Fruit fly (Drosophila melanogaster) whole organism, embryonic: ENCODE data around the gene Reg-2.

Experiments
- Antp ChIP-seq: fragments of 200-800 bp; sonication (Bioruptor generic); optimal IDR thresholded peaks from 3 replicates; lab custom pipeline; 2016; ENCODE audit warnings: missing biosample characterization, missing genetic modification characterization
- Blimp-1 ChIP-seq: fragments of 200-800 bp; sonication (Bioruptor generic); optimal IDR thresholded peaks from 3 replicates; lab custom pipeline; 2018; ENCODE audit warnings: missing biosample characterization, missing genetic modification characterization, mild to moderate bottlenecking, moderate library complexity, missing genetic modification reagents
- Bteb2 ChIP-seq: fragments of 200-800 bp; sonication (Bioruptor generic); optimal IDR thresholded peaks from 2 replicates; lab custom pipeline; 2016; ENCODE audit warnings: missing biosample characterization, missing genetic modification characterization
- CG11247 ChIP-seq: fragments of 200-800 bp; sonication (Bioruptor generic); IDR thresholded peaks from 2 replicates; pipeline ENCODE4 v1.3.6; 2022; ENCODE audit warnings: missing biosample characterization, missing genetic modification characterization
- CG11696 ChIP-seq: fragments of 200-800 bp; sonication (Bioruptor generic); IDR thresholded peaks from 2 replicates; pipeline ENCODE4 v1.3.6; 2022; ENCODE audit warnings: missing biosample characterization, missing genetic modification characterization
- CG12659 ChIP-seq: fragments of 200-800 bp; sonication (Bioruptor generic); optimal IDR thresholded peaks from 3 replicates; lab custom pipeline; 2017; ENCODE audit warnings: mild to moderate bottlenecking, missing biosample characterization, missing genetic modification reagents, missing genetic modification characterization
- CG12744 ChIP-seq: fragments of 200-800 bp; sonication (Bioruptor generic); optimal IDR thresholded peaks from 2 replicates; lab custom pipeline; 2016; ENCODE audit warnings: missing biosample characterization, missing genetic modification characterization
- CG14050 ChIP-seq: fragments of 200-800 bp; sonication (Bioruptor generic); IDR thresholded peaks from 3 replicates; pipeline ENCODE4 v1.3.6; 2022; ENCODE audit warnings: missing biosample characterization, missing genetic modification characterization
- CG14710 ChIP-seq: fragments of 200-800 bp; sonication (Bioruptor generic); optimal IDR thresholded peaks from 3 replicates; lab custom pipeline; 2019; ENCODE audit warnings: missing biosample characterization, mild to moderate bottlenecking, missing genetic modification characterization, moderate library complexity
- CG15696 ChIP-seq: fragments of 200-800 bp; sonication (Bioruptor generic); optimal IDR thresholded peaks from 2 replicates; lab custom pipeline; 2019; ENCODE audit warnings: missing biosample characterization, mild to moderate bottlenecking, missing genetic modification characterization, moderate library complexity
- CG1602 ChIP-seq: fragments of 200-800 bp; sonication (Bioruptor generic); optimal IDR thresholded peaks from 3 replicates; lab custom pipeline; 2016; ENCODE audit warnings: missing biosample characterization, missing genetic modification characterization
- CG17359 ChIP-seq: fragments of 200-800 bp; sonication (Bioruptor generic); optimal IDR thresholded peaks from 3 replicates; lab custom pipeline; 2018; ENCODE audit warnings: missing biosample characterization, mild to moderate bottlenecking, missing genetic modification characterization, moderate library complexity
- CG17802 ChIP-seq: fragments of 200-800 bp; sonication (Bioruptor generic); optimal IDR thresholded peaks from 2 replicates; lab custom pipeline; 2018; ENCODE audit warnings: missing biosample characterization, mild to moderate bottlenecking, missing genetic modification characterization, moderate library complexity
- CG1832 ChIP-seq: fragments of 200-800 bp; sonication (Bioruptor generic); optimal IDR thresholded peaks from 2 replicates; lab custom pipeline; 2017; ENCODE audit warnings: missing biosample characterization, mild to moderate bottlenecking, missing genetic modification characterization, inconsistent platforms
- CG2199 ChIP-seq: fragments of 200-800 bp; sonication (Bioruptor generic); IDR thresholded peaks from 3 replicates; pipeline ENCODE4 v1.3.6; 2022; ENCODE audit warnings: missing biosample characterization, missing genetic modification characterization
- CG30431 ChIP-seq: fragments of 200-800 bp; sonication (Bioruptor generic); optimal IDR thresholded peaks from 2 replicates; lab custom pipeline; 2017; ENCODE audit warnings: missing biosample characterization, missing genetic modification characterization
- CG3065 ChIP-seq: fragments of 200-800 bp; sonication (Bioruptor generic); optimal IDR thresholded peaks from 2 replicates; lab custom pipeline; 2016; ENCODE audit warnings: missing biosample characterization, missing genetic modification characterization
- CG31365 ChIP-seq: fragments of 200-800 bp; sonication (Bioruptor generic); optimal IDR thresholded peaks from 2 replicates; lab custom pipeline; 2018; ENCODE audit warnings: missing biosample characterization, mild to moderate bottlenecking, missing genetic modification characterization
- CG32772 ChIP-seq: fragments of 200-800 bp; sonication (Bioruptor generic); IDR thresholded peaks from 2 replicates; pipeline ENCODE4 v1.3.6; 2022; ENCODE audit warnings: missing biosample characterization, missing genetic modification characterization
- CG33557 ChIP-seq: fragments of 200-800 bp; sonication (Bioruptor generic); optimal IDR thresholded peaks from 2 replicates; lab custom pipeline; 2019; ENCODE audit warnings: missing biosample characterization, mild to moderate bottlenecking, missing genetic modification characterization, moderate library complexity
- CG5245 ChIP-seq: fragments of 200-800 bp; sonication (Bioruptor generic); optimal IDR thresholded peaks from 3 replicates; lab custom pipeline; 2016; ENCODE audit warnings: missing biosample characterization, missing genetic modification characterization
- CG7271 ChIP-seq: fragments of 200-800 bp; sonication (Bioruptor generic); optimal IDR thresholded peaks from 2 replicates; lab custom pipeline; 2018; ENCODE audit warnings: missing biosample characterization, mild to moderate bottlenecking, missing genetic modification characterization, moderate library complexity
- CG8089 ChIP-seq: fragments of 200-800 bp; sonication (Bioruptor generic); optimal IDR thresholded peaks from 3 replicates; lab custom pipeline; 2016; ENCODE audit warnings: missing biosample characterization, missing genetic modification characterization
- CG8359 ChIP-seq: fragments of 200-800 bp; sonication (Bioruptor generic); optimal IDR thresholded peaks from 2 replicates; lab custom pipeline; 2017; ENCODE audit warnings: missing biosample characterization, mild to moderate bottlenecking, missing genetic modification characterization, borderline replicate concordance
- CG9727 ChIP-seq: fragments of 200-800 bp; sonication (Bioruptor generic); optimal IDR thresholded peaks from 3 replicates; lab custom pipeline; 2017; ENCODE audit warnings: missing biosample characterization, mild to moderate bottlenecking, missing genetic modification characterization
- CHES-1-like ChIP-seq: fragments of 200-800 bp; sonication (Bioruptor generic); optimal IDR thresholded peaks from 2 replicates; lab custom pipeline; 2016; ENCODE audit warnings: missing biosample characterization, missing genetic modification characterization
- Doc3 ChIP-seq: fragments of 200-800 bp; sonication (Bioruptor generic); IDR thresholded peaks from 3 replicates; pipeline ENCODE4 v1.3.6; 2022; ENCODE audit warnings: missing biosample characterization, missing genetic modification characterization; ENCODE audit not compliant: partially characterized antibody
- Eip74EF ChIP-seq, 2 experiments: fragments of 200-800 bp in 1 of 2; fragments of >200 bp in 1 of 2; sonication (Bioruptor generic) in 1 of 2; optimal IDR thresholded peaks; 2 replicates each; lab custom pipeline; 2017 to 2019; ENCODE audit warnings: missing biosample characterization in 2 of 2, missing genetic modification characterization in 2 of 2, mild to moderate bottlenecking in 1 of 2, moderate library complexity in 1 of 2
- GATAe ChIP-seq: fragments of 200-800 bp; sonication (Bioruptor generic); conservative IDR thresholded peaks from 2 replicates; pipeline ENCODE4 v1.3.6; 2022; ENCODE audit warnings: missing biosample characterization, missing genetic modification characterization
- Gsc ChIP-seq: fragments of 200-800 bp; sonication (Bioruptor generic); IDR thresholded peaks from 2 replicates; pipeline ENCODE4 v1.3.6; 2022; ENCODE audit warnings: missing biosample characterization, missing genetic modification characterization
- Gug ChIP-seq: fragments of 200-800 bp; sonication (Bioruptor generic); IDR thresholded peaks from 4 replicates; pipeline ENCODE4 v1.3.6; 2022; ENCODE audit warnings: missing biosample characterization, missing genetic modification characterization
- Hey ChIP-seq: fragments of 200-800 bp; sonication (Bioruptor generic); optimal IDR thresholded peaks from 3 replicates; lab custom pipeline; 2018; ENCODE audit warnings: missing biosample characterization, mild to moderate bottlenecking, missing genetic modification characterization
- MTF-1 ChIP-seq: fragments of 200-800 bp; sonication (Bioruptor generic); optimal IDR thresholded peaks from 2 replicates; lab custom pipeline; 2018; ENCODE audit warnings: missing biosample characterization, mild to moderate bottlenecking, missing genetic modification characterization, borderline replicate concordance
- Mes4 ChIP-seq: fragments of 200-800 bp; sonication (Bioruptor generic); optimal IDR thresholded peaks from 2 replicates; lab custom pipeline; 2016; ENCODE audit warnings: missing biosample characterization, missing genetic modification characterization
- Sox102F ChIP-seq: fragments of 200-800 bp; sonication (Bioruptor generic); optimal IDR thresholded peaks from 2 replicates; lab custom pipeline; 2018; ENCODE audit warnings: missing biosample characterization, mild to moderate bottlenecking, missing genetic modification characterization, moderate library complexity
- Trl ChIP-seq, 3 experiments: fragments of >200 bp in 2 of 3; fragments of 200-800 bp in 1 of 3; sonication (Bioruptor generic) in 1 of 3; optimal IDR thresholded peaks; 2 replicates in 1 of 3; 3 replicates in 2 of 3; lab custom pipeline; 2016 to 2017; ENCODE audit warnings: missing biosample characterization in 1 of 3, missing genetic modification characterization in 1 of 3
- bcd ChIP-seq: fragments of 200-800 bp; sonication (Bioruptor generic); optimal IDR thresholded peaks from 2 replicates; lab custom pipeline; 2017; ENCODE audit warnings: missing biosample characterization, mild to moderate bottlenecking, missing genetic modification characterization
- ci ChIP-seq: fragments of 200-800 bp; sonication (Bioruptor generic); IDR thresholded peaks from 3 replicates; pipeline ENCODE4 v1.3.6; 2022; ENCODE audit warnings: missing biosample characterization, missing genetic modification characterization
- croc ChIP-seq: fragments of 200-800 bp; sonication (Bioruptor generic); conservative IDR thresholded peaks from 3 replicates; pipeline ENCODE4 v1.3.6; 2022; ENCODE audit warnings: missing biosample characterization, missing genetic modification characterization
- dati ChIP-seq: fragments of 200-800 bp; sonication (Bioruptor generic); IDR thresholded peaks from 2 replicates; pipeline ENCODE4 v1.3.6; 2022; ENCODE audit warnings: missing biosample characterization, missing genetic modification characterization
- disco-r ChIP-seq: fragments of 200-800 bp; sonication (Bioruptor generic); optimal IDR thresholded peaks from 2 replicates; lab custom pipeline; 2016; ENCODE audit warnings: missing biosample characterization, missing genetic modification characterization
- hb ChIP-seq: fragments of 200-800 bp; sonication (Bioruptor generic); IDR thresholded peaks from 3 replicates; pipeline ENCODE4 v1.3.6; 2022; ENCODE audit warnings: missing biosample characterization, missing genetic modification characterization; ENCODE audit not compliant: partially characterized antibody
- psq ChIP-seq: fragments of 200-800 bp; sonication (Bioruptor generic); optimal IDR thresholded peaks from 2 replicates; lab custom pipeline; 2017; ENCODE audit warnings: missing biosample characterization, missing genetic modification characterization
- sc ChIP-seq, 3 experiments: fragments of >200 bp in 2 of 3; fragments of 200-800 bp in 1 of 3; sonication (Bioruptor generic) in 1 of 3; optimal IDR thresholded peaks; 2 replicates in 2 of 3; 3 replicates in 1 of 3; lab custom pipeline; 2017; ENCODE audit warnings: mild to moderate bottlenecking in 1 of 3, missing biosample characterization in 1 of 3, missing genetic modification characterization in 1 of 3, missing genetic modification reagents in 1 of 3
- sim ChIP-seq: fragments of 200-800 bp; sonication (Bioruptor generic); IDR thresholded peaks from 2 replicates; pipeline ENCODE4 v1.3.6; 2022; ENCODE audit warnings: missing biosample characterization, missing genetic modification characterization
- slou ChIP-seq: fragments of 200-800 bp; sonication (Bioruptor generic); optimal IDR thresholded peaks from 3 replicates; lab custom pipeline; 2016; ENCODE audit warnings: missing biosample characterization, missing genetic modification characterization
- tin ChIP-seq: fragments of 200-800 bp; sonication (Bioruptor generic); optimal IDR thresholded peaks from 3 replicates; lab custom pipeline; 2016; ENCODE audit warnings: missing biosample characterization, missing genetic modification characterization
- tx ChIP-seq: fragments of 200-800 bp; sonication (Bioruptor generic); optimal IDR thresholded peaks from 2 replicates; lab custom pipeline; 2016; ENCODE audit warnings: missing biosample characterization, missing genetic modification characterization

Reg-2 gene

DNA sequence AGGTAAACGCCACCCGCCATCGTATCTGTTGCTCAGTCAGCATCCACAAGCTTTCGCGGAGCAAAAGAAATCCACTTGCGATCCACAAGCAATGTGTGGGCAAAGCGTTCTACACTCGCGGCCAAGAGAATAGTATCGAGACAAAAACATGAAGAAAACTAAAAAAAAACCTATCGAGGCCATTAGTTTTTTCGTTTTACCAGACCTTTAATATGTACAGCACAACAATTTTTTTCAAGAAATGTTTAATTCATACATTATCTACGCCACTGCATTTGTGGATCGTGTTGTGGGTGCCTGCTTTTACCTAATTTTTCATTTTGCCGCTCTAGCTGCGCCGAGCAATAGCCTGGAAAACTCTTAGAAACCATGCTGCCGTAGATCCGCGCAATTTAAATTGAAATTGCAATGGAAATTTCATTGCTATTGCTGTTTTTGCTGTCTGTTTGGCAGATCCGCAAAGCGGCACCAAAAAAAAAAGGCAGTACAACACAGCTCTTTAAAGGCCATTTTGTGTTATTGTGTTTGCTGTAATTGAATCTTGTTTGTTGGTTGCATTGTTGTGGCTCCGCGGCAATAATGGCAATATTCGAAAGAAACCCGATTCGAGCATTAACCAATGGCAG lies 43.3 kb downstream of the Reg-2 start (continued):
- TF ChIP-seq sc (optimal IDR thresholded peaks at IDR 0.05; lab: Kevin White, UChicago) (no peak), sc (GFP tag; optimal IDR thresholded peaks at IDR 0.05; lab: Kevin White, UChicago) (no peak), CG14050 (0 out of 3 replicates have a peak, but pooled peaks have one; percentile 30), CG32772 (GFP tag; lab: Robert Waterston, UW) (peak; percentile 74), Eip74EF (GFP tag; optimal IDR thresholded peaks at IDR 0.05; lab: Kevin White, UChicago) (peak in 1 of 2 experiments; percentile 78), bcd (GFP tag; lab: Kevin White, UChicago) (peak; percentile 50), Sox102F (peak; percentile 82), hb (no peak), Gsc (GFP tag; lab: Robert Waterston, UW) (0 out of 2 replicates have a peak, but pooled peaks have one; percentile 13), CG31365 (no peak), CG14710 (peak; percentile 36), CG12659 (GFP tag; lab: Kevin White, UChicago) (peak; percentile 36), psq (GFP tag; lab: Kevin White, UChicago) (no peak), ci (GFP tag; lab: Robert Waterston, UW) (peak; percentile 90), disco-r (peak; percentile 7), CG3065 (no peak), tin (GFP tag; lab: Kevin White, UChicago) (peak; percentile 71), GATAe (GFP tag; lab: Robert Waterston, UW) (no peak), CG2199 (GFP tag; lab: Robert Waterston, UW) (peak; percentile 82; the same call in 2 of the 3 replicates), CG17802 (tag; lab: Kevin White, UChicago) (peak; percentile 32), CG9727 (peak; percentile 63), CG8359 (GFP tag; lab: Kevin White, UChicago) (peak; percentile 13), CG1602 (GFP tag; lab: Kevin White, UChicago) (no peak), Gug (peak; percentile 6; the same call in 1 of the 4 replicates), Antp (peak; percentile 57), CG11247 (GFP tag; lab: Robert Waterston, UW) (no peak), CG1832 (GFP tag; lab: Kevin White, UChicago) (no peak), MTF-1 (GFP tag; lab: Kevin White, UChicago) (no peak), Doc3 (GFP tag; lab: Robert Waterston, UW) (no peak), CG8089 (peak; percentile 4), sim (peak; percentile 72), dati (GFP tag; lab: Robert Waterston, UW) (no peak), Blimp-1 (GFP tag; lab: Kevin White, UChicago) (peak; percentile 78), Trl (optimal IDR thresholded peaks at IDR 0.05; lab: Kevin White, UChicago) (no peak), Trl (GFP tag; optimal IDR thresholded peaks at IDR 0.05; lab: Kevin White, UChicago) (peak; percentile 34), Bteb2 (GFP tag; lab: Kevin White, UChicago) (peak; percentile 7), CG11696 (GFP tag; lab: Robert Waterston, UW) (peak; percentile 92), Hey (tag; lab: Kevin White, UChicago) (no peak), CG33557 (GFP tag; lab: Kevin White, UChicago) (no peak), croc (GFP tag; lab: Robert Waterston, UW) (peak; percentile 27; the same call in 1 of the 3 replicates), CG5245 (peak; percentile 39), tx (GFP tag; lab: Kevin White, UChicago) (peak; percentile 9), slou (GFP tag; lab: Kevin White, UChicago) (no peak), Mes4 (GFP tag; lab: Kevin White, UChicago) (peak; percentile 57), CG15696 (no peak), CHES-1-like (GFP tag; lab: Kevin White, UChicago) (no peak), CG12744 (GFP tag; lab: Kevin White, UChicago) (no peak), CG30431 (GFP tag; lab: Kevin White, UChicago) (peak; percentile 21), CG7271 (tag; lab: Kevin White, UChicago) (no peak), CG17359 (tag; lab: Kevin White, UChicago) (peak; percentile 78)
